Worm (Caenorhabditis elegans) whole organism, young adult: Measurements from ENCODE around the gene pmp-5.

Experiments used
- B0261.1 ChIP-seq: sonication (generic microtip); optimal IDR thresholded peaks from 2 replicates; lab custom pipeline; 2016; ENCODE audit warnings: mild to moderate bottlenecking, missing genetic modification characterization, moderate library complexity, missing compliant biosample characterization
- B0336.3 ChIP-seq: fragments of 200-800 bp; sonication (Bioruptor generic); IDR thresholded peaks from 2 replicates; pipeline ENCODE4 v1.3.6; 2022; ENCODE audit warnings: missing genetic modification characterization, missing compliant biosample characterization
- Y79H2A.3 ChIP-seq: fragments of 200-800 bp; sonication (Bioruptor generic); conservative IDR thresholded peaks from 2 replicates; pipeline ENCODE4 v1.3.6; 2022; ENCODE audit warnings: missing genetic modification reagents, missing genetic modification characterization, missing compliant biosample characterization
- akir-1 ChIP-seq: fragments of 200-800 bp; sonication (Bioruptor generic); optimal IDR thresholded peaks from 2 replicates; lab custom pipeline; 2018; ENCODE audit warnings: mild to moderate bottlenecking, missing genetic modification characterization, moderate library complexity, missing compliant biosample characterization
- aptf-3 ChIP-seq: fragments of 200-800 bp; sonication (Bioruptor generic); IDR thresholded peaks from 2 replicates; pipeline ENCODE4 v1.3.6; 2022; ENCODE audit warnings: missing genetic modification characterization, missing compliant biosample characterization
- ceh-91 ChIP-seq: fragments of 200-800 bp; sonication (Bioruptor generic); IDR thresholded peaks from 2 replicates; pipeline ENCODE4 v1.3.6; 2022; ENCODE audit warnings: missing genetic modification reagents, missing genetic modification characterization, missing compliant biosample characterization
- mel-28 ChIP-seq: sonication (generic microtip); optimal IDR thresholded peaks from 2 replicates; lab custom pipeline; 2016; ENCODE audit warnings: borderline replicate concordance, mild to moderate bottlenecking, missing genetic modification characterization, missing compliant biosample characterization
- pha-4 ChIP-seq: fragments of 150-350 bp; sonication (generic microtip); optimal IDR thresholded peaks from 2 replicates; lab custom pipeline; 2014; ENCODE audit warnings: missing biosample characterization, missing genetic modification reagents, missing genetic modification characterization
- ztf-26 ChIP-seq: sonication (generic microtip); optimal IDR thresholded peaks from 2 replicates; lab custom pipeline; 2017; ENCODE audit warnings: missing genetic modification characterization, missing compliant biosample characterization

DNA sequence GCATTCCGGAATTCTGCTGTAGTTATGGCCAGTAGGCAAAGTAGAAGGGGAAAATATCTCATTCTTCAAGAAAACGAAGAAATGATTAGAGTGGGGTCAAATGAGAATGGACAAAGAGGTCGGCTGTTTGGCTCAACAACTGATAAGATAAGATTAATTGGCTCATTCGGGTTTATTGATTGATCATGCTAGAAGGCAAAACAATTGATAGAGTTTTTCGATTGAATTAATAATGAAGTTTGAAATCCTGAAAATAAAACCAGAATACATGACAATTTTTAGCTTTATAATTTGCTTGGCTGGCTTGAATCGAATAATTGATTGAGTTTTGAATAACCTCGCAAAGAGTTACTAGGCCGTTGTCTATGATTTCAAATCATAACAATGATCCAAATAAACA is 39.4 kb downstream of the pmp-5 start, which contains the start of gene ppt-1:
- TF ChIP-seq B0336.3: no peak
- TF ChIP-seq mel-28 (tag; lab: Kevin White, UChicago): no peak
- TF ChIP-seq B0261.1 (tag; lab: Kevin White, UChicago): no peak
- TF ChIP-seq pha-4: no peak
- TF ChIP-seq Y79H2A.3 (GFP tag; lab: Robert Waterston, UW): no peak
- no peak for TF ChIP-seq aptf-3 (GFP tag; lab: Robert Waterston, UW)
- TF ChIP-seq akir-1: no peak
- TF ChIP-seq ztf-26: no peak
- no peak for TF ChIP-seq ceh-91
